Fruit fly (Drosophila melanogaster) whole organism, prepupa: ENCODE measurements around the gene gzl.

Experiments
- CG11762 ChIP-seq: fragments of 200-800 bp; sonication (Bioruptor generic); optimal IDR thresholded peaks from 3 replicates; lab custom pipeline; 2016; ENCODE audit warnings: missing biosample characterization, missing genetic modification characterization; ENCODE audit not compliant: insufficient read depth
- fkh ChIP-seq: fragments of 200-800 bp; sonication (Bioruptor generic); optimal IDR thresholded peaks from 3 replicates; lab custom pipeline; 2017; ENCODE audit warnings: missing biosample characterization, mild to moderate bottlenecking, missing genetic modification characterization, moderate library complexity

- TF ChIP-seq fkh (GFP tag; lab: Kevin White, UChicago) (no peak), CG11762 (GFP tag; lab: Kevin White, UChicago) (no peak)
These were observed 41.0 kb upstream of the gzl start, which contains the start of gene CG17917 for dm6 chr3R:6341668-6342067.
